Worm (Caenorhabditis elegans) whole organism, L1 larva: ENCODE measurements around the gene Y43C5B.3.
A peak's percentile ranks its signal among the peaks of the same experiment; 100 is the strongest.

Source experiments
- C16A3.4 ChIP-seq: fragments of 150-350 bp; optimal IDR thresholded peaks from 2 replicates; lab custom pipeline; 2014; ENCODE audit warnings: missing biosample characterization, missing genetic modification characterization
- C34B4.2 ChIP-seq: sonication (generic microtip); optimal IDR thresholded peaks from 2 replicates; lab custom pipeline; 2017; ENCODE audit warnings: mild to moderate bottlenecking, missing genetic modification characterization, missing compliant biosample characterization
- aha-1 ChIP-seq: fragments of 150-350 bp; optimal IDR thresholded peaks from 2 replicates; lab custom pipeline; 2014; ENCODE audit warnings: missing biosample characterization, missing genetic modification characterization
- ama-1 ChIP-seq: fragments of 150-350 bp; optimal IDR thresholded peaks from 2 replicates; lab custom pipeline; 2014
- blmp-1 ChIP-seq: fragments of 150-350 bp; optimal IDR thresholded peaks from 2 replicates; lab custom pipeline; 2014; ENCODE audit warnings: missing biosample characterization, missing genetic modification characterization
- ceh-63 ChIP-seq: fragments of 200-800 bp; sonication (Bioruptor generic); optimal IDR thresholded peaks from 2 replicates; lab custom pipeline; 2018; ENCODE audit warnings: mild to moderate bottlenecking, missing genetic modification characterization, missing compliant biosample characterization
- ceh-8 ChIP-seq: fragments of 200-800 bp; sonication (Bioruptor generic); optimal IDR thresholded peaks from 2 replicates; lab custom pipeline; 2018; ENCODE audit warnings: mild to moderate bottlenecking, missing genetic modification characterization, moderate library complexity, missing compliant biosample characterization
- ceh-90 ChIP-seq: sonication (generic microtip); optimal IDR thresholded peaks from 2 replicates; lab custom pipeline; 2016; ENCODE audit warnings: missing genetic modification characterization, missing compliant biosample characterization
- dpl-1 ChIP-seq, 3 experiments: fragments of 150-350 bp in 2 of 3; sonication (generic microtip) in 1 of 3; optimal IDR thresholded peaks; 2 replicates each; lab custom pipeline; 2014 to 2017; ENCODE audit warnings: missing biosample characterization in 3 of 3, missing genetic modification characterization in 3 of 3, missing genetic modification reagents in 3 of 3
- efl-1 ChIP-seq, 4 experiments: fragments of 150-350 bp; optimal IDR thresholded peaks in 3 of 4; peaks in 1 of 4; 1 replicate in 1 of 4; 2 replicates in 3 of 4; lab custom pipeline; 2014; ENCODE audit warnings: missing biosample characterization in 2 of 4, missing genetic modification characterization in 2 of 4, missing genetic modification reagents in 2 of 4
- efl-3 ChIP-seq: fragments of 200-800 bp; sonication (Bioruptor generic); optimal IDR thresholded peaks from 2 replicates; lab custom pipeline; 2018; ENCODE audit warnings: mild to moderate bottlenecking, missing genetic modification characterization, missing compliant biosample characterization
- egl-27 ChIP-seq, 2 experiments: fragments of 150-350 bp in 1 of 2; sonication (generic microtip); optimal IDR thresholded peaks; 3 replicates each; lab custom pipeline; 2017 to 2018; ENCODE audit warnings: missing biosample characterization in 2 of 2, missing genetic modification characterization in 2 of 2, missing genetic modification reagents in 2 of 2
- fkh-10 ChIP-seq: sonication (generic microtip); optimal IDR thresholded peaks from 2 replicates; lab custom pipeline; 2017; ENCODE audit warnings: missing biosample characterization, missing genetic modification reagents, missing genetic modification characterization
- fos-1 ChIP-seq: fragments of 150-350 bp; optimal IDR thresholded peaks from 2 replicates; lab custom pipeline; 2014; ENCODE audit warnings: missing biosample characterization, missing genetic modification characterization
- grh-1 ChIP-seq: fragments of 200-800 bp; sonication (Bioruptor generic); IDR thresholded peaks from 2 replicates; pipeline ENCODE4 v1.3.6; 2022; ENCODE audit warnings: missing genetic modification reagents, missing genetic modification characterization, missing compliant biosample characterization
- irx-1 ChIP-seq: sonication (generic microtip); optimal IDR thresholded peaks from 2 replicates; lab custom pipeline; 2016; ENCODE audit warnings: missing genetic modification characterization, missing compliant biosample characterization
- isw-1 ChIP-seq: fragments of 200-800 bp; sonication (Bioruptor generic); IDR thresholded peaks from 2 replicates; pipeline ENCODE4 v1.3.6; 2022; ENCODE audit warnings: missing genetic modification characterization, missing compliant biosample characterization
- lin-15B ChIP-seq: fragments of 150-350 bp; sonication (generic microtip); optimal IDR thresholded peaks from 3 replicates; lab custom pipeline; 2014; ENCODE audit warnings: missing biosample characterization, missing genetic modification characterization
- lin-39 ChIP-seq: fragments of 150-350 bp; optimal IDR thresholded peaks from 2 replicates; lab custom pipeline; 2014; ENCODE audit warnings: missing biosample characterization, missing genetic modification reagents, missing genetic modification characterization
- mdl-1 ChIP-seq, 2 experiments: fragments of 150-350 bp; optimal IDR thresholded peaks; 2 replicates each; lab custom pipeline; 2014 to 2017; ENCODE audit warnings: missing biosample characterization in 2 of 2, missing genetic modification characterization in 2 of 2, inconsistent platforms in 1 of 2
- nhr-11 ChIP-seq: fragments of 150-350 bp; optimal IDR thresholded peaks from 2 replicates; lab custom pipeline; 2014; ENCODE audit warnings: missing biosample characterization, missing genetic modification characterization
- nhr-19 ChIP-seq: fragments of 200-800 bp; sonication (Bioruptor generic); conservative IDR thresholded peaks from 2 replicates; pipeline ENCODE4 v1.3.6; 2022; ENCODE audit warnings: missing genetic modification characterization, missing compliant biosample characterization
- nhr-20 ChIP-seq: sonication (generic microtip); optimal IDR thresholded peaks from 2 replicates; lab custom pipeline; 2016; ENCODE audit warnings: mild to moderate bottlenecking, missing genetic modification characterization, missing compliant biosample characterization
- nhr-28 ChIP-seq: fragments of 150-350 bp; optimal IDR thresholded peaks from 2 replicates; lab custom pipeline; 2014; ENCODE audit warnings: missing biosample characterization, missing genetic modification characterization
- nhr-71 ChIP-seq: sonication (generic microtip); optimal IDR thresholded peaks from 2 replicates; lab custom pipeline; 2016; ENCODE audit warnings: mild to moderate bottlenecking, missing genetic modification characterization, moderate library complexity, missing compliant biosample characterization
- nhr-76 ChIP-seq: sonication (generic microtip); optimal IDR thresholded peaks from 2 replicates; lab custom pipeline; 2017; ENCODE audit warnings: missing biosample characterization, missing genetic modification characterization
- nhr-77 ChIP-seq: fragments of 150-350 bp; optimal IDR thresholded peaks from 2 replicates; lab custom pipeline; 2014; ENCODE audit warnings: missing biosample characterization, missing genetic modification characterization
- nhr-84 ChIP-seq: sonication (generic microtip); optimal IDR thresholded peaks from 2 replicates; lab custom pipeline; 2017; ENCODE audit warnings: missing biosample characterization, missing genetic modification characterization
- nhr-85 ChIP-seq: sonication (generic microtip); peaks from one replicate; lab custom pipeline; 2016; ENCODE audit warnings: missing genetic modification characterization, inconsistent platforms, missing compliant biosample characterization
- nhr-90 ChIP-seq: sonication (generic microtip); optimal IDR thresholded peaks from 2 replicates; lab custom pipeline; 2016; ENCODE audit warnings: mild to moderate bottlenecking, missing genetic modification characterization, missing compliant biosample characterization; ENCODE audit not compliant: poor library complexity
- pag-3 ChIP-seq: sonication (generic microtip); optimal IDR thresholded peaks from 2 replicates; lab custom pipeline; 2017; ENCODE audit warnings: missing genetic modification characterization, mild to moderate bottlenecking, missing compliant biosample characterization, antibody characterized with exemption, borderline replicate concordance; ENCODE audit not compliant: insufficient read depth
- pqm-1 ChIP-seq: sonication (generic microtip); optimal IDR thresholded peaks from 3 replicates; lab custom pipeline; 2017; ENCODE audit warnings: missing biosample characterization, missing genetic modification characterization
- skn-1 ChIP-seq: fragments of 150-350 bp; optimal IDR thresholded peaks from 2 replicates; lab custom pipeline; 2014; ENCODE audit warnings: missing biosample characterization, missing genetic modification characterization
- snpc-4 ChIP-seq: fragments of 150-350 bp; optimal IDR thresholded peaks from 2 replicates; lab custom pipeline; 2014; ENCODE audit warnings: missing biosample characterization, missing genetic modification characterization
- snu-23 ChIP-seq: sonication (generic microtip); optimal IDR thresholded peaks from 2 replicates; lab custom pipeline; 2016; ENCODE audit warnings: missing genetic modification characterization, missing compliant biosample characterization
- sox-4 ChIP-seq: sonication (generic microtip); optimal IDR thresholded peaks from 2 replicates; lab custom pipeline; 2016; ENCODE audit warnings: missing genetic modification characterization, missing compliant biosample characterization
- unc-30 ChIP-seq: sonication (generic microtip); optimal IDR thresholded peaks from 2 replicates; lab custom pipeline; 2017; ENCODE audit warnings: missing biosample characterization, missing genetic modification characterization
- unc-62 ChIP-seq: fragments of 150-350 bp; optimal IDR thresholded peaks from 2 replicates; lab custom pipeline; 2014; ENCODE audit warnings: missing biosample characterization, missing genetic modification reagents, missing genetic modification characterization
- ztf-11 ChIP-seq, 2 experiments: sonication (generic microtip); optimal IDR thresholded peaks; 2 replicates each; lab custom pipeline; 2016 to 2017; ENCODE audit warnings: missing genetic modification characterization in 2 of 2, missing biosample characterization in 1 of 2, missing compliant biosample characterization in 1 of 2
- ztf-4 ChIP-seq: fragments of 150-350 bp; optimal IDR thresholded peaks from 2 replicates; lab custom pipeline; 2014; ENCODE audit warnings: missing biosample characterization, missing genetic modification characterization

The Y43C5B.3 gene

DNA sequence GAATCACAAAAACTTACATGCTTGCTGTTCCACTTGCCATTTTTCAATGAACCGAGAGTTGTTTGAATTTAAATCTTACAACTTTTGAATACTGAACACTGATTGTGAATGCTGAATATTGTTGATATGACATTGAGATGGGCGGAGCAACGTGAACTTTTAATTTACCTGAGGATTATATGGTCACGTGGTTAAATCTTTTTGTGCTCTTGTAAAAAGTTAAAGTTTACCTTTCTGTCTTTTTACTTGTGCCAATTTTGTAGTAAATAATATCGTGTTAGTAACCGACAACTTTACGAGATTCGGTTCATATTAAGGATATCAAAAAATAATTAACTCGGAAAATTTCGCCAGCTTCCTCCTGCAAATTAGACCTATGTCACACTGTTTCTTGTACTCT lies 1.9 kb downstream of the Y43C5B.3 start, which contains the start of gene Y43C5B.2:
TSS of gene Y43C5B.2 (minus strand) at position 101 of the 400 bp plus-strand sequence.
- TF ChIP-seq mdl-1 (tag; optimal IDR thresholded peaks at IDR 0.05; lab: Kevin White, UChicago) (no peak), nhr-77 (tag; lab: Kevin White, UChicago) (no peak), fkh-10 (GFP tag; lab: Kevin White, UChicago) (no peak), efl-3 (GFP tag; lab: Kevin White, UChicago) (no peak), lin-15B (tag; lab: Kevin White, UChicago) (no peak), nhr-71 (tag; lab: Kevin White, UChicago) (no peak), nhr-84 (tag; lab: Kevin White, UChicago) (no peak), sox-4 (tag; lab: Kevin White, UChicago) (no peak), snpc-4 (tag; lab: Kevin White, UChicago) (no peak), snu-23 (no peak), ztf-4 (tag; lab: Kevin White, UChicago) (no peak), pag-3 (no peak), ztf-11 (tag; optimal IDR thresholded peaks at IDR 0.05; lab: Kevin White, UChicago) (no peak), nhr-20 (tag; lab: Kevin White, UChicago) (no peak), aha-1 (no peak), isw-1 (GFP tag; lab: Robert Waterston, UW) (no peak), efl-1 (optimal IDR thresholded peaks at IDR 0.05; lab: Kevin White, UChicago) (no peak), efl-1 (GFP tag; optimal IDR thresholded peaks at IDR 0.05 in 1 of 2; lab: Kevin White, UChicago) (no peak), unc-62 (GFP tag; lab: Kevin White, UChicago) (no peak)

DNA sequence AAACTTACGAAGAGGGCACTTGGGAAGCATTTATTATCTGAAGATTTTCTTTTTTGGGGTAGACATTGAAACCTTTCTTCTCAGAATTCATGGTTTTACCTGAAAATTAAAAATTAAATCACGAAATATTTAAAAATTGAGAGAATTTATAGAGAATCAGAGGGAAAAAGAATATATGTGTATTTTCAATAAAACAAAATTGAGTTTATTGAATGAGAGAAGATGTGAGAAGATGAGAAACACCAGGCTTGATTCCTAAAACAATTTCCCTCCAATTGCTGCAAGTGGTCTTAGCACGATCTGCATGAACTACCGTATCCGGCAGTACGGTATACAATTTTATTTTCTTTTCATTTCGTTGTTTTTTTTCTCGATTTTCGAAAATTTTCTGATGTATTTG lies 6.7 kb downstream of the Y43C5B.3 start, which contains the start of gene R11A8.1:
TSS of gene R11A8.1 (minus strand) at position 101 of the 400 bp plus-strand sequence.
- TF ChIP-seq nhr-11 (tag; lab: Kevin White, UChicago) (no peak), snpc-4 (tag; lab: Kevin White, UChicago) (no peak), ceh-63 (no peak), nhr-85 (tag; lab: Kevin White, UChicago) (no peak), nhr-90 (tag; lab: Kevin White, UChicago) (no peak), nhr-76 (no peak), grh-1 (GFP tag; lab: Robert Waterston, UW) (no peak), C16A3.4 (tag; lab: Kevin White, UChicago) (no peak), ceh-90 (tag; lab: Kevin White, UChicago) (no peak), lin-39 (tag; lab: Kevin White, UChicago) (no peak), C34B4.2 (tag; lab: Kevin White, UChicago) (no peak), nhr-19 (GFP tag; lab: Robert Waterston, UW) (no peak), nhr-28 (tag; lab: Kevin White, UChicago) (no peak), dpl-1 (GFP tag; optimal IDR thresholded peaks at IDR 0.05; lab: Kevin White, UChicago) (no peak), blmp-1 (tag; lab: Kevin White, UChicago) (no peak), fos-1 (tag; lab: Kevin White, UChicago) (no peak), pqm-1 (tag; lab: Kevin White, UChicago) (no peak), skn-1 (tag; lab: Kevin White, UChicago) (no peak)

DNA sequence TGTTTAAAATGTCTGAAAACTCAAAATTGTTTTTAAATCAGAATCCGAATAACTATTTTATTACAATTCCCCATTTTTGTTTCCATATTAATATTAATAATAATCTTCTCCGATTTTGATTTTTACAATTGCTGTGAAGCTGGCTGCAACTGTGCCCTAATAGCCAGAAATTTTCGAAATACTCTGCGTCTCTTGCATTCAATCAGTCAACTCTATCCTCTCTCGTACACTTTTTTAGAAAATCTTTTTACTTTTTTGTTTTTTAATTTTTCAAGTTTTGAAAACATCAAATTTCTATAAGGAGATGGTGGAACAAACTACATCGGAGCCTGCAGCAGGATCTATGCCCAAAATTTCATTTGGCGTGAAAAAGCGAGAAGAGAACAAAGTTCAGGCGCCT lies 7.5 kb downstream of the Y43C5B.3 start, which contains the start of gene gkow-1:
TSS of gene gkow-1 (plus strand) at position 301 of the 400 bp plus-strand sequence.
- no peak for TF ChIP-seq egl-27 (tag; optimal IDR thresholded peaks at IDR 0.05; lab: Kevin White, UChicago)
- peak; percentile 37 for TF ChIP-seq blmp-1 (tag; lab: Kevin White, UChicago)
- no peak for TF ChIP-seq ceh-8 (GFP tag; lab: Kevin White, UChicago)
- TF ChIP-seq fos-1 (tag; lab: Kevin White, UChicago), result no peak
- no peak for TF ChIP-seq unc-30 (tag; lab: Kevin White, UChicago)
- TF ChIP-seq ama-1, result no peak
- no peak for TF ChIP-seq fkh-10 (GFP tag; lab: Kevin White, UChicago)
- TF ChIP-seq irx-1, result no peak
- TF ChIP-seq dpl-1 (GFP tag; optimal IDR thresholded peaks at IDR 0.05; lab: Kevin White, UChicago), result peak in 1 of 3 experiments; percentile 26
- peak in 1 of 2 experiments; percentile 13 for TF ChIP-seq efl-1 (optimal IDR thresholded peaks at IDR 0.05; lab: Kevin White, UChicago)
- TF ChIP-seq efl-1 (GFP tag; optimal IDR thresholded peaks at IDR 0.05 in 1 of 2; lab: Kevin White, UChicago), result peak in 1 of 2 experiments; percentile 15
